Worm (Caenorhabditis elegans): ENCODE results near the gene metl-18.

DNA sequence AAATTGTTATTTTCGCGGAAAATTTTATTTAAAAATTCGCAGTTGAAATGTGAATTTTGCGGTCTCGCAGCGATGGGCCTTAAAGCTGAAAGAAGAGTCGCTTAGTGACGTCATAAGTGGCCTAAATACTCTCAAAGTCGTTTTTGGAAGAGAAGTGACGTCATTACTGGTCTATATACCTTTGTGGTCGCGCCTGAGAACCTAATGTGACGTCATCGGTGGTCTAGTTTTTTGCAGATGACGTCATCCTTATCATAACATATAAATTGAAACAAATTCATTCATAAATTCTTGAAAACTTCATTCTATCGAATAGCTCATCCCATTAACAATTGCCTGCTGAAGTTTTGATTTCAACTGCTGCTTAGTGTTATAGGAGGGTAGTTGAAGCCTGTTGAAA, 48.4 kb upstream of the metl-18 start:
- TF ChIP-seq ceh-83 (GFP tag; optimal IDR thresholded peaks at IDR 0.05) (no peak), elt-1 (tag; optimal IDR thresholded peaks at IDR 0.05; ENCODE audit: borderline replicate concordance, insufficient read depth) (no peak), blmp-1 (tag; optimal IDR thresholded peaks at IDR 0.05) (no peak), ztf-11 (tag; optimal IDR thresholded peaks at IDR 0.05) (no peak), pha-4 (tag; optimal IDR thresholded peaks at IDR 0.05) (no peak), nhr-76 (tag; optimal IDR thresholded peaks at IDR 0.05) (no peak), unc-39 (tag; optimal IDR thresholded peaks at IDR 0.05) (no peak), sptf-1 (tag; optimal IDR thresholded peaks at IDR 0.05) (no peak), snpc-4 (tag; optimal IDR thresholded peaks at IDR 0.05) (no peak), nhr-28 (tag; optimal IDR thresholded peaks at IDR 0.05) (no peak), nhr-12 (tag; optimal IDR thresholded peaks at IDR 0.05) (no peak)

Data from whole organism, mixed stage, embryonic.